Fruit fly (Drosophila melanogaster) whole organism, pupa: ENCODE results near the gene Baldspot.

Experiments
- CG10348 ChIP-seq: fragments of 200-800 bp; sonication (Bioruptor generic); IDR thresholded peaks from 2 replicates; pipeline ENCODE4 v1.3.6; 2022; ENCODE audit warnings: missing biosample characterization, missing genetic modification characterization
- CG13204 ChIP-seq: fragments of 200-800 bp; sonication (Bioruptor generic); optimal IDR thresholded peaks from 2 replicates; lab custom pipeline; 2018; ENCODE audit warnings: missing biosample characterization, mild to moderate bottlenecking, missing genetic modification characterization, moderate library complexity
- CG14655 ChIP-seq: fragments of 200-800 bp; sonication (Bioruptor generic); optimal IDR thresholded peaks from 3 replicates; lab custom pipeline; 2017; ENCODE audit warnings: mild to moderate bottlenecking, missing biosample characterization, missing genetic modification reagents, missing genetic modification characterization
- CG17806 ChIP-seq: fragments of 200-800 bp; sonication (Bioruptor generic); optimal IDR thresholded peaks from 2 replicates; lab custom pipeline; 2018; ENCODE audit warnings: missing biosample characterization, mild to moderate bottlenecking, missing genetic modification characterization, moderate library complexity
- CG32121 ChIP-seq: fragments of 200-800 bp; sonication (Bioruptor generic); IDR thresholded peaks from 2 replicates; pipeline ENCODE4 v1.3.6; 2022; ENCODE audit warnings: missing biosample characterization, missing genetic modification characterization
- CG4496 ChIP-seq: fragments of 200-800 bp; sonication (Bioruptor generic); IDR thresholded peaks from 3 replicates; pipeline ENCODE4 v1.3.6; 2022; ENCODE audit warnings: missing biosample characterization, missing genetic modification characterization
- CG9948 ChIP-seq: fragments of 200-800 bp; sonication (Bioruptor generic); optimal IDR thresholded peaks from 2 replicates; lab custom pipeline; 2018; ENCODE audit warnings: missing biosample characterization, mild to moderate bottlenecking, missing genetic modification characterization, moderate library complexity
- D1 ChIP-seq: fragments of 200-800 bp; sonication (Bioruptor generic); optimal IDR thresholded peaks from 2 replicates; lab custom pipeline; 2018; ENCODE audit warnings: missing biosample characterization, mild to moderate bottlenecking, missing genetic modification characterization, moderate library complexity
- EcR ChIP-seq: fragments of 200-800 bp; sonication (Bioruptor generic); optimal IDR thresholded peaks from 3 replicates; lab custom pipeline; 2019; ENCODE audit warnings: missing biosample characterization, missing genetic modification characterization, mild to moderate bottlenecking, moderate library complexity, missing genetic modification reagents
- Pif1A ChIP-seq: fragments of 200-800 bp; sonication (Bioruptor generic); optimal IDR thresholded peaks from 3 replicates; lab custom pipeline; 2016; ENCODE audit warnings: missing biosample characterization, missing genetic modification characterization
- Pif1B ChIP-seq: fragments of 200-800 bp; sonication (Bioruptor generic); optimal IDR thresholded peaks from 3 replicates; lab custom pipeline; 2016; ENCODE audit warnings: missing biosample characterization, missing genetic modification characterization
- Snoo ChIP-seq: fragments of 200-800 bp; sonication (Bioruptor generic); optimal IDR thresholded peaks from 3 replicates; lab custom pipeline; 2017; ENCODE audit warnings: missing biosample characterization, mild to moderate bottlenecking, missing genetic modification characterization, inconsistent platforms
- gl ChIP-seq: fragments of 200-800 bp; sonication (Bioruptor generic); optimal IDR thresholded peaks from 2 replicates; lab custom pipeline; 2018; ENCODE audit warnings: missing biosample characterization, mild to moderate bottlenecking, missing genetic modification characterization

dm6 chr3L:16682371-16682770 is 21.0 kb upstream of the Baldspot start:
- TF ChIP-seq CG14655 (GFP tag; lab: Kevin White, UChicago), result no peak
- no peak for TF ChIP-seq EcR
- TF ChIP-seq Pif1A (GFP tag; lab: Kevin White, UChicago), result no peak
- no peak for TF ChIP-seq CG10348 (GFP tag; lab: Robert Waterston, UW)
- TF ChIP-seq CG17806 (tag; lab: Kevin White, UChicago), result no peak
- no peak for TF ChIP-seq Pif1B (GFP tag; lab: Kevin White, UChicago)
- no peak for TF ChIP-seq gl (tag; lab: Kevin White, UChicago)
- no peak for TF ChIP-seq Snoo (tag; lab: Kevin White, UChicago)
- no peak for TF ChIP-seq D1 (tag; lab: Kevin White, UChicago)
- no peak for TF ChIP-seq CG13204 (GFP tag; lab: Kevin White, UChicago)
- no peak for TF ChIP-seq CG9948 (tag; lab: Kevin White, UChicago)
- TF ChIP-seq CG32121 (GFP tag; lab: Robert Waterston, UW), result no peak
- no peak for TF ChIP-seq CG4496 (GFP tag; lab: Robert Waterston, UW)
